Fruit fly (Drosophila melanogaster) whole organism, pupa: Measurements from ENCODE around the gene CG42660.

ENCODE experiments used
- CG12605 ChIP-seq: fragments of 200-800 bp; sonication (Bioruptor generic); IDR thresholded peaks from 2 replicates; pipeline ENCODE4 v1.3.6; 2022; ENCODE audit warnings: missing biosample characterization, missing genetic modification characterization
- CG15710 ChIP-seq: fragments of 200-800 bp; sonication (Bioruptor generic); optimal IDR thresholded peaks from 2 replicates; lab custom pipeline; 2018; ENCODE audit warnings: missing biosample characterization, mild to moderate bottlenecking, missing genetic modification characterization, moderate library complexity
- CG17806 ChIP-seq: fragments of 200-800 bp; sonication (Bioruptor generic); optimal IDR thresholded peaks from 2 replicates; lab custom pipeline; 2018; ENCODE audit warnings: missing biosample characterization, mild to moderate bottlenecking, missing genetic modification characterization, moderate library complexity
- CG34367 ChIP-seq: fragments of 200-800 bp; sonication (Bioruptor generic); optimal IDR thresholded peaks from 2 replicates; lab custom pipeline; 2018; ENCODE audit warnings: missing biosample characterization, mild to moderate bottlenecking, missing genetic modification characterization
- CG8159 ChIP-seq: fragments of 200-800 bp; sonication (Bioruptor generic); optimal IDR thresholded peaks from 3 replicates; lab custom pipeline; 2018; ENCODE audit warnings: missing biosample characterization, mild to moderate bottlenecking, missing genetic modification characterization, moderate library complexity
- D1 ChIP-seq: fragments of 200-800 bp; sonication (Bioruptor generic); optimal IDR thresholded peaks from 2 replicates; lab custom pipeline; 2018; ENCODE audit warnings: missing biosample characterization, mild to moderate bottlenecking, missing genetic modification characterization, moderate library complexity
- Ets98B ChIP-seq: fragments of 200-800 bp; sonication (Bioruptor generic); IDR thresholded peaks from 2 replicates; pipeline ENCODE4 v1.3.6; 2022; ENCODE audit warnings: missing biosample characterization, missing genetic modification characterization
- fd96Ca ChIP-seq: fragments of 200-800 bp; sonication (Bioruptor generic); IDR thresholded peaks from 3 replicates; pipeline ENCODE4 v1.3.6; 2022; ENCODE audit warnings: missing biosample characterization, missing genetic modification characterization

dm6 chr3L:7475270-7475669 is 10.0 kb downstream of the CG42660 start, which contains the start of gene CG43292:
- TF ChIP-seq CG34367 (tag; lab: Kevin White, UChicago) (no peak), CG17806 (tag; lab: Kevin White, UChicago) (no peak), CG12605 (GFP tag; lab: Robert Waterston, UW) (no peak), CG8159 (tag; lab: Kevin White, UChicago) (no peak), CG15710 (tag; lab: Kevin White, UChicago) (no peak), fd96Ca (GFP tag; lab: Robert Waterston, UW) (no peak), Ets98B (GFP tag; lab: Robert Waterston, UW) (no peak), D1 (tag; lab: Kevin White, UChicago) (no peak)
